Worm (Caenorhabditis elegans): ENCODE measurements around the gene pygl-1.

The pygl-1 gene

DNA sequence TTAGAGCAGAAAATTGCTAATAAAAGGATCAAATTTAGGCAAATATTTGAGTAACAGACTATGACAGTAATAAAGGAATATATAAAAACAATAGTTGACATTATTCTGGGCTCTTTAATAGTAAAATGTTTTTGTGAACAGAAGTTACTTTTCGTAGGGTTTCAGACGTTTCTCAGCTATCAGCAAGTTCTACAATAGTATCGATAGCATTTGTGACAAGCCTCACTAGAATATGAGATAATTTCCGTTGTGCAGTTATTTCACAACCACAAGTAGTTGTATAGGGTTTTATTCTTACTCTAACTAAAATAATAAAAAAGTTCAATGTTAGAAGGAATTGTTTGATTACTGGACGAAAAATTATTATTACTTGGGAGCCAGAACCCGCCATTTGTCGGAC lies 32.3 kb upstream of the pygl-1 start, which contains the start of gene srbc-68:
TSS of gene srbc-68 (minus strand) at position 101 of the 400 bp plus-strand sequence.
- TF ChIP-seq nhr-12 (tag; optimal IDR thresholded peaks at IDR 0.05) (no peak), ceh-43 (GFP tag; optimal IDR thresholded peaks at IDR 0.05) (no peak), unc-39 (tag; optimal IDR thresholded peaks at IDR 0.05) (no peak), unc-62 (GFP tag; optimal IDR thresholded peaks at IDR 0.05) (no peak), nhr-2 (tag; optimal IDR thresholded peaks at IDR 0.05) (no peak), sem-2 (GFP tag; optimal IDR thresholded peaks at IDR 0.05) (no peak), blmp-1 (tag; optimal IDR thresholded peaks at IDR 0.05) (no peak), cnd-1 (tag; optimal IDR thresholded peaks at IDR 0.05) (no peak), elt-3 (tag; optimal IDR thresholded peaks at IDR 0.05) (no peak), nhr-76 (tag; optimal IDR thresholded peaks at IDR 0.05) (no peak), mls-2 (tag; optimal IDR thresholded peaks at IDR 0.05) (no peak), bed-3 (GFP tag; optimal IDR thresholded peaks at IDR 0.05) (no peak), zip-8 (tag; optimal IDR thresholded peaks at IDR 0.05) (no peak), mab-5 (tag; optimal IDR thresholded peaks at IDR 0.05) (no peak), ceh-83 (GFP tag; optimal IDR thresholded peaks at IDR 0.05) (no peak), lin-32 (GFP tag; optimal IDR thresholded peaks at IDR 0.05) (no peak), tbx-8 (GFP tag; optimal IDR thresholded peaks at IDR 0.05) (no peak), nhr-28 (tag; optimal IDR thresholded peaks at IDR 0.05) (no peak), lin-13 (tag; optimal IDR thresholded peaks at IDR 0.05) (no peak), ceh-39 (tag; optimal IDR thresholded peaks at IDR 0.05) (no peak)

DNA sequence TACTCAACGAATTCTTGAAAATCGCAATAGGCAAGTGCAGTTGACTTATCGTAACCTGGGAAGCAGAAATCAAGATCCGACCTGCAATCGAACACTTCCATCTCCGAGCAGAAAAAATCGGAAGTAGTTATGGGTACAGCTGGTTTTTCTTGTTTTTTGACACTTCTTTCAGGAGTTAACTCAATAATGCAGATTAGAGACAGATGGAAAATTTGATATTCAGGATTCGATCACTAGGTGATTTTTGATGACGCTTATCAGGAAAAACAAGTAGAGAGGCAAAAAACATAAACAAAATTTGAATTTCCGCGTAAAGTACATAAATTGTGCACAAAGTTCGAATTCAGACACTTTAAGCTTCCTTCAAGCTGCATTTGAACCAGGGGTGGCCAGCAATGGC lies 30.0 kb upstream of the pygl-1 start, which contains the start of gene srw-130:
TSS of gene srw-130 (minus strand) at position 101 of the 400 bp plus-strand sequence.
- TF ChIP-seq lsy-2 (tag; optimal IDR thresholded peaks at IDR 0.05), result no peak
- no peak for TF ChIP-seq ztf-11 (tag; optimal IDR thresholded peaks at IDR 0.05)
- TF ChIP-seq pha-4 (tag; optimal IDR thresholded peaks at IDR 0.05), result no peak
- no peak for TF ChIP-seq drap-1 (GFP tag; optimal IDR thresholded peaks at IDR 0.05)
- no peak for TF ChIP-seq nhr-76 (tag; optimal IDR thresholded peaks at IDR 0.05)
- TF ChIP-seq ceh-43 (GFP tag; optimal IDR thresholded peaks at IDR 0.05), result no peak
- no peak for TF ChIP-seq mls-2 (tag; optimal IDR thresholded peaks at IDR 0.05)
- TF ChIP-seq mab-5 (tag; optimal IDR thresholded peaks at IDR 0.05), result no peak

DNA sequence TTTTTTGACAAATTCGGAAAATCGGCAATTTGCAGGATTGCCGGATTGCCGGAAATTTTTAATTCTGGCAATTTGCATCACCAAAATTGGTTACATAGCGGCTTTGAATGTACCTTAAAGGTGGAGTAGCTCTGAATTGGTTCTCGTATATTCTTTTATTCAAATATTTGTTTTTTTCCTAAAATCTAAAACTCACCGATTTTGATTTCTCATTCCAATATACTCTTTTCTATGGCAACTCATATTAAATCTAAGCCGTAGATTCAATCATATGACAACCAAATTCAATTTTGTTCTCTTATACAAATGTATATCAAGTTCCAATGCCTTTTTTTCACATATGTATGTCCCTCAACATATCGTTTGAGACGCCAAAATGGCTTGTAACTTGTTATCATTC lies 29.3 kb upstream of the pygl-1 start, which contains the start of gene sri-21:
TSS of gene sri-21 (plus strand) at position 301 of the 400 bp plus-strand sequence.
- no peak for TF ChIP-seq ham-2 (GFP tag; optimal IDR thresholded peaks at IDR 0.05)
- TF ChIP-seq nhr-237 (tag; optimal IDR thresholded peaks at IDR 0.05), result no peak
- no peak for TF ChIP-seq nhr-28 (tag; optimal IDR thresholded peaks at IDR 0.05)
- TF ChIP-seq blmp-1 (tag; optimal IDR thresholded peaks at IDR 0.05), result no peak
- TF ChIP-seq pha-4 (tag; optimal IDR thresholded peaks at IDR 0.05), result no peak
- no peak for TF ChIP-seq mls-2 (tag; optimal IDR thresholded peaks at IDR 0.05)
- TF ChIP-seq mep-1 (tag; optimal IDR thresholded peaks at IDR 0.05), result no peak
- TF ChIP-seq nhr-12 (tag; optimal IDR thresholded peaks at IDR 0.05), result no peak
- no peak for TF ChIP-seq ceh-43 (GFP tag; optimal IDR thresholded peaks at IDR 0.05)
- TF ChIP-seq sem-2 (GFP tag; optimal IDR thresholded peaks at IDR 0.05), result no peak
- no peak for TF ChIP-seq ceh-39 (tag; optimal IDR thresholded peaks at IDR 0.05)
- no peak for TF ChIP-seq lin-32 (GFP tag; optimal IDR thresholded peaks at IDR 0.05)
- no peak for TF ChIP-seq lsy-2 (tag; optimal IDR thresholded peaks at IDR 0.05)
- no peak for TF ChIP-seq M03D4.4 (tag; optimal IDR thresholded peaks at IDR 0.05)

DNA sequence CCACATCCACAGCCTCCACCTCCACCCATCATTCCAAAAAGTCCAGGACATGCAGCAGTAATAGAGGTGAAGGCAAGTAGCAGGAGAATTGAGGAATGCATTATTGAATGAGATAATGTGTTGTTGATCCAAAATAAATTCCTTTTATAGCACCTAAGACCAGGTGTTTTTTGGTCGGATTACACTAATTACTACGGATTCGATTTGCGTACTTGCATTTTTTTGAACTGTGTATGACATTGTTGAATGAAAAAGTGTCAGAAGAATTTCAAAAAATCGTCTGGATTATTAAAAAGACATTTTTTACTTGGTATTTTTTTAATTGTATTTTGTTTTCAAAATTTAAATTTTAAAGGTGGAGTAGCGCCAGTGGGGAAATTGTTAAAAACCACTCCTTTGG lies 27.1 kb upstream of the pygl-1 start, which contains the start of gene grl-28:
TSS of gene grl-28 (minus strand) at position 101 of the 400 bp plus-strand sequence.
- no peak for TF ChIP-seq ztf-11 (tag; optimal IDR thresholded peaks at IDR 0.05)
- no peak for TF ChIP-seq mep-1 (tag; optimal IDR thresholded peaks at IDR 0.05)
- TF ChIP-seq ceh-83 (GFP tag; optimal IDR thresholded peaks at IDR 0.05), result no peak
- TF ChIP-seq nhr-12 (tag; optimal IDR thresholded peaks at IDR 0.05), result no peak
- no peak for TF ChIP-seq lsy-2 (tag; optimal IDR thresholded peaks at IDR 0.05)
- no peak for TF ChIP-seq unc-62 (GFP tag; optimal IDR thresholded peaks at IDR 0.05)
- no peak for TF ChIP-seq nhr-28 (tag; optimal IDR thresholded peaks at IDR 0.05)
- TF ChIP-seq drap-1 (GFP tag; optimal IDR thresholded peaks at IDR 0.05), result no peak
- no peak for TF ChIP-seq sptf-1 (tag; optimal IDR thresholded peaks at IDR 0.05)
- no peak for TF ChIP-seq elt-3 (tag; optimal IDR thresholded peaks at IDR 0.05)
- no peak for TF ChIP-seq ces-1 (GFP tag; optimal IDR thresholded peaks at IDR 0.05)
- no peak for TF ChIP-seq ceh-43 (GFP tag; optimal IDR thresholded peaks at IDR 0.05)
- no peak for TF ChIP-seq bed-3 (GFP tag; optimal IDR thresholded peaks at IDR 0.05)
- TF ChIP-seq lin-13 (tag; optimal IDR thresholded peaks at IDR 0.05), result no peak
- no peak for TF ChIP-seq ham-2 (GFP tag; optimal IDR thresholded peaks at IDR 0.05)
- no peak for TF ChIP-seq unc-120 (tag; optimal IDR thresholded peaks at IDR 0.05; ENCODE audit: poor library complexity, severe bottlenecking)
- TF ChIP-seq M03D4.4 (tag; optimal IDR thresholded peaks at IDR 0.05), result no peak
- TF ChIP-seq ceh-39 (tag; optimal IDR thresholded peaks at IDR 0.05), result no peak
